Fruit fly (Drosophila melanogaster) whole organism, prepupa: ENCODE data around the gene CG15169.

ENCODE experiments used
- Blimp-1 ChIP-seq: fragments of 200-800 bp; sonication (Bioruptor generic); optimal IDR thresholded peaks from 3 replicates; lab custom pipeline; 2017; ENCODE audit warnings: missing biosample characterization, missing genetic modification characterization, mild to moderate bottlenecking, moderate library complexity, missing genetic modification reagents
- CG10631 ChIP-seq: fragments of 200-800 bp; sonication (Bioruptor generic); optimal IDR thresholded peaks from 2 replicates; lab custom pipeline; 2016; ENCODE audit warnings: missing biosample characterization, missing genetic modification characterization
- CG10669 ChIP-seq: fragments of 200-800 bp; sonication (Bioruptor generic); optimal IDR thresholded peaks from 3 replicates; lab custom pipeline; 2018; ENCODE audit warnings: missing biosample characterization, mild to moderate bottlenecking, missing genetic modification characterization, moderate library complexity
- CG11762 ChIP-seq: fragments of 200-800 bp; sonication (Bioruptor generic); optimal IDR thresholded peaks from 3 replicates; lab custom pipeline; 2016; ENCODE audit warnings: missing biosample characterization, missing genetic modification characterization; ENCODE audit not compliant: insufficient read depth
- CG15336 ChIP-seq: fragments of 200-800 bp; sonication (Bioruptor generic); IDR thresholded peaks from 2 replicates; pipeline ENCODE4 v1.3.6; 2022; ENCODE audit warnings: missing biosample characterization, missing genetic modification characterization
- CG1621 ChIP-seq: fragments of 200-800 bp; sonication (Bioruptor generic); optimal IDR thresholded peaks from 3 replicates; lab custom pipeline; 2018; ENCODE audit warnings: missing biosample characterization, mild to moderate bottlenecking, missing genetic modification characterization
- CG16779 ChIP-seq: fragments of 200-800 bp; sonication (Bioruptor generic); optimal IDR thresholded peaks from 3 replicates; lab custom pipeline; 2017; ENCODE audit warnings: missing biosample characterization, mild to moderate bottlenecking, missing genetic modification characterization
- CG3032 ChIP-seq: fragments of 200-800 bp; optimal IDR thresholded peaks from 2 replicates; lab custom pipeline; 2019; ENCODE audit warnings: missing biosample characterization, mild to moderate bottlenecking, missing genetic modification characterization, moderate library complexity
- CG31627 ChIP-seq: fragments of 200-800 bp; sonication (Bioruptor generic); optimal IDR thresholded peaks from 3 replicates; lab custom pipeline; 2016; ENCODE audit warnings: missing biosample characterization, missing genetic modification characterization
- CG32006 ChIP-seq: fragments of 200-800 bp; sonication (Bioruptor generic); optimal IDR thresholded peaks from 3 replicates; lab custom pipeline; 2017; ENCODE audit warnings: missing biosample characterization, mild to moderate bottlenecking, missing genetic modification characterization
- CG34406 ChIP-seq: fragments of 200-800 bp; sonication (Bioruptor generic); optimal IDR thresholded peaks from 3 replicates; lab custom pipeline; 2016; ENCODE audit warnings: missing biosample characterization, missing genetic modification characterization
- CG3919 ChIP-seq: fragments of 200-800 bp; sonication (Bioruptor generic); optimal IDR thresholded peaks from 3 replicates; lab custom pipeline; 2016; ENCODE audit warnings: missing biosample characterization, missing genetic modification characterization
- CG4318 ChIP-seq: fragments of 200-800 bp; sonication (Bioruptor generic); optimal IDR thresholded peaks from 3 replicates; lab custom pipeline; 2017; ENCODE audit warnings: missing biosample characterization, mild to moderate bottlenecking, missing genetic modification characterization
- CG6163 ChIP-seq: fragments of 200-800 bp; sonication (Bioruptor generic); IDR thresholded peaks from 3 replicates; pipeline ENCODE4 v1.3.6; 2022; ENCODE audit warnings: missing biosample characterization, missing genetic modification characterization
- CG6276 ChIP-seq: fragments of 200-800 bp; sonication (Bioruptor generic); optimal IDR thresholded peaks from 2 replicates; lab custom pipeline; 2017; ENCODE audit warnings: missing biosample characterization, mild to moderate bottlenecking, missing genetic modification characterization
- CG6792 ChIP-seq: fragments of 200-800 bp; sonication (Bioruptor generic); optimal IDR thresholded peaks from 3 replicates; lab custom pipeline; 2016; ENCODE audit warnings: missing biosample characterization, missing genetic modification characterization
- CG6808 ChIP-seq: fragments of 200-800 bp; sonication (Bioruptor generic); optimal IDR thresholded peaks from 3 replicates; lab custom pipeline; 2017; ENCODE audit warnings: missing biosample characterization, missing genetic modification characterization, mild to moderate bottlenecking, moderate library complexity, missing genetic modification reagents
- CG8119 ChIP-seq: fragments of 200-800 bp; sonication (Bioruptor generic); IDR thresholded peaks from 3 replicates; pipeline ENCODE4 v1.3.6; 2022; ENCODE audit warnings: missing biosample characterization, missing genetic modification characterization
- CG8319 ChIP-seq: fragments of 200-800 bp; sonication (Bioruptor generic); optimal IDR thresholded peaks from 3 replicates; lab custom pipeline; 2016; ENCODE audit warnings: missing biosample characterization, missing genetic modification characterization
- CG9139 ChIP-seq: fragments of 200-800 bp; sonication (Bioruptor generic); optimal IDR thresholded peaks from 3 replicates; lab custom pipeline; 2017; ENCODE audit warnings: missing biosample characterization, mild to moderate bottlenecking, missing genetic modification characterization
- Eip78C ChIP-seq: fragments of 200-800 bp; sonication (Bioruptor generic); peaks from one replicate; lab custom pipeline; 2016; ENCODE audit warnings: missing biosample characterization, missing genetic modification characterization
- Eip93F ChIP-seq: fragments of 200-800 bp; sonication (Bioruptor generic); optimal IDR thresholded peaks from 2 replicates; lab custom pipeline; 2016; ENCODE audit warnings: missing biosample characterization, mild to moderate bottlenecking, missing genetic modification characterization
- Hr39 ChIP-seq: fragments of 200-800 bp; sonication (Bioruptor generic); optimal IDR thresholded peaks from 2 replicates; lab custom pipeline; 2016; ENCODE audit warnings: missing biosample characterization, missing genetic modification characterization
- Hr4 ChIP-seq: fragments of 200-800 bp; sonication (Bioruptor generic); optimal IDR thresholded peaks from 3 replicates; lab custom pipeline; 2016; ENCODE audit warnings: missing biosample characterization, missing genetic modification characterization
- Lpt ChIP-seq: fragments of 200-800 bp; sonication (Bioruptor generic); optimal IDR thresholded peaks from 3 replicates; lab custom pipeline; 2016; ENCODE audit warnings: missing biosample characterization, missing genetic modification characterization
- Smox ChIP-seq: fragments of 200-800 bp; sonication (Bioruptor generic); optimal IDR thresholded peaks from 3 replicates; lab custom pipeline; 2016; ENCODE audit warnings: missing biosample characterization, missing genetic modification characterization
- Sox102F ChIP-seq: fragments of 200-800 bp; sonication (Bioruptor generic); optimal IDR thresholded peaks from 2 replicates; lab custom pipeline; 2016; ENCODE audit warnings: missing biosample characterization, mild to moderate bottlenecking, missing genetic modification characterization
- Sox14 ChIP-seq: fragments of 200-800 bp; sonication (Bioruptor generic); optimal IDR thresholded peaks from 3 replicates; lab custom pipeline; 2016; ENCODE audit warnings: missing biosample characterization, missing genetic modification characterization
- Sox15 ChIP-seq: fragments of 200-800 bp; sonication (Bioruptor generic); optimal IDR thresholded peaks from 3 replicates; lab custom pipeline; 2016; ENCODE audit warnings: missing biosample characterization, missing genetic modification characterization
- achi ChIP-seq: fragments of 200-800 bp; sonication (Bioruptor generic); optimal IDR thresholded peaks from 3 replicates; lab custom pipeline; 2016; ENCODE audit warnings: missing biosample characterization, missing genetic modification characterization
- acj6 ChIP-seq: fragments of 200-800 bp; sonication (Bioruptor generic); optimal IDR thresholded peaks from 3 replicates; lab custom pipeline; 2016; ENCODE audit warnings: missing biosample characterization, missing genetic modification characterization
- cyc ChIP-seq: fragments of 200-800 bp; sonication (Bioruptor generic); optimal IDR thresholded peaks from 3 replicates; lab custom pipeline; 2016; ENCODE audit warnings: missing biosample characterization, missing genetic modification characterization
- dac ChIP-seq: fragments of 200-800 bp; sonication (Bioruptor generic); optimal IDR thresholded peaks from 2 replicates; lab custom pipeline; 2017; ENCODE audit warnings: missing biosample characterization, mild to moderate bottlenecking, missing genetic modification characterization
- dsx ChIP-seq: fragments of 200-800 bp; optimal IDR thresholded peaks from 3 replicates; lab custom pipeline; 2019; ENCODE audit warnings: missing biosample characterization, mild to moderate bottlenecking, missing genetic modification characterization, moderate library complexity; ENCODE audit not compliant: poor library complexity, severe bottlenecking
- eg ChIP-seq: fragments of 200-800 bp; sonication (Bioruptor generic); IDR thresholded peaks from 3 replicates; pipeline ENCODE4 v1.3.6; 2022; ENCODE audit warnings: missing biosample characterization, missing genetic modification characterization
- esn ChIP-seq: fragments of 200-800 bp; sonication (Bioruptor generic); optimal IDR thresholded peaks from 2 replicates; lab custom pipeline; 2016; ENCODE audit warnings: missing biosample characterization, mild to moderate bottlenecking, missing genetic modification characterization, moderate library complexity
- fd59A ChIP-seq: fragments of 200-800 bp; sonication (Bioruptor generic); optimal IDR thresholded peaks from 2 replicates; lab custom pipeline; 2017; ENCODE audit warnings: missing biosample characterization, mild to moderate bottlenecking, missing genetic modification characterization, missing genetic modification reagents
- fd85E ChIP-seq: fragments of 200-800 bp; sonication (Bioruptor generic); optimal IDR thresholded peaks from 3 replicates; lab custom pipeline; 2016; ENCODE audit warnings: missing biosample characterization, missing genetic modification characterization
- fkh ChIP-seq: fragments of 200-800 bp; sonication (Bioruptor generic); optimal IDR thresholded peaks from 3 replicates; lab custom pipeline; 2017; ENCODE audit warnings: missing biosample characterization, mild to moderate bottlenecking, missing genetic modification characterization, moderate library complexity
- lz ChIP-seq: fragments of 200-800 bp; sonication (Bioruptor generic); optimal IDR thresholded peaks from 3 replicates; lab custom pipeline; 2016; ENCODE audit warnings: missing biosample characterization, missing genetic modification characterization
- net ChIP-seq: fragments of 200-800 bp; sonication (Bioruptor generic); optimal IDR thresholded peaks from 3 replicates; lab custom pipeline; 2016; ENCODE audit warnings: missing biosample characterization, missing genetic modification characterization
- pdm3 ChIP-seq: fragments of 200-800 bp; sonication (Bioruptor generic); optimal IDR thresholded peaks from 3 replicates; lab custom pipeline; 2016; ENCODE audit warnings: missing biosample characterization, missing genetic modification characterization
- salr ChIP-seq, 2 experiments: fragments of 200-800 bp; sonication (Bioruptor generic); optimal IDR thresholded peaks; 3 replicates each; lab custom pipeline; 2016 to 2018; ENCODE audit warnings: missing biosample characterization in 2 of 2, missing genetic modification characterization in 2 of 2, mild to moderate bottlenecking in 1 of 2
- spab ChIP-seq: fragments of 200-800 bp; sonication (Bioruptor generic); optimal IDR thresholded peaks from 2 replicates; lab custom pipeline; 2017; ENCODE audit warnings: missing biosample characterization, mild to moderate bottlenecking, missing genetic modification characterization, missing genetic modification reagents
- topi ChIP-seq: fragments of 200-800 bp; sonication (Bioruptor generic); optimal IDR thresholded peaks from 3 replicates; lab custom pipeline; 2016; ENCODE audit warnings: missing biosample characterization, missing genetic modification characterization

CG15169 gene

dm6 chr2L:19009130-19009529 is 18.3 kb downstream of the CG15169 start, which contains the start of gene RpL30 (continued):
- TF ChIP-seq Eip93F (GFP tag; lab: Kevin White, UChicago) (no peak), CG10669 (GFP tag; lab: Kevin White, UChicago) (peak; percentile 48), CG11762 (GFP tag; lab: Kevin White, UChicago) (peak; percentile 52), fd59A (GFP tag; lab: Kevin White, UChicago) (peak; percentile 43), acj6 (GFP tag; lab: Kevin White, UChicago) (peak; percentile 48), CG9139 (GFP tag; lab: Kevin White, UChicago) (peak; percentile 84), topi (GFP tag; lab: Kevin White, UChicago) (peak; percentile 84), CG15336 (GFP tag; lab: Robert Waterston, UW) (peak; percentile 70), esn (GFP tag; lab: Kevin White, UChicago) (peak; percentile 87), dsx (GFP tag; lab: Kevin White, UChicago) (peak; percentile 72), Blimp-1 (GFP tag; lab: Kevin White, UChicago) (peak; percentile 54), eg (GFP tag; lab: Robert Waterston, UW) (peak; percentile 85), CG3919 (GFP tag; lab: Kevin White, UChicago) (peak; percentile 91), dac (GFP tag; lab: Kevin White, UChicago) (peak; percentile 60), CG10631 (peak; percentile 33), CG6276 (GFP tag; lab: Kevin White, UChicago) (peak; percentile 39), CG8119 (0 out of 3 replicates have a peak, but pooled peaks have one; percentile 44), Hr4 (GFP tag; lab: Kevin White, UChicago) (peak; percentile 26), lz (GFP tag; lab: Kevin White, UChicago) (peak; percentile 82), fkh (GFP tag; lab: Kevin White, UChicago) (peak; percentile 79), spab (peak; percentile 46), CG16779 (tag; lab: Kevin White, UChicago) (peak; percentile 85), Sox102F (peak; percentile 86), CG31627 (peak; percentile 70), CG3032 (tag; lab: Kevin White, UChicago) (peak; percentile 63), CG4318 (GFP tag; lab: Kevin White, UChicago) (no peak), achi (peak; percentile 80), CG8319 (GFP tag; lab: Kevin White, UChicago) (peak; percentile 56), CG32006 (peak; percentile 37), salr (GFP tag; optimal IDR thresholded peaks at IDR 0.05; lab: Kevin White, UChicago) (peak in 1 of 2 experiments; percentile 84), fd85E (GFP tag; lab: Kevin White, UChicago) (peak; percentile 90), Sox14 (GFP tag; lab: Kevin White, UChicago) (peak; percentile 81), CG34406 (GFP tag; lab: Kevin White, UChicago) (peak; percentile 81), CG1621 (tag; lab: Kevin White, UChicago) (peak; percentile 78), CG6808 (GFP tag; lab: Kevin White, UChicago) (peak; percentile 96), pdm3 (GFP tag; lab: Kevin White, UChicago) (peak; percentile 70), CG6792 (GFP tag; lab: Kevin White, UChicago) (peak; percentile 69)

DNA sequence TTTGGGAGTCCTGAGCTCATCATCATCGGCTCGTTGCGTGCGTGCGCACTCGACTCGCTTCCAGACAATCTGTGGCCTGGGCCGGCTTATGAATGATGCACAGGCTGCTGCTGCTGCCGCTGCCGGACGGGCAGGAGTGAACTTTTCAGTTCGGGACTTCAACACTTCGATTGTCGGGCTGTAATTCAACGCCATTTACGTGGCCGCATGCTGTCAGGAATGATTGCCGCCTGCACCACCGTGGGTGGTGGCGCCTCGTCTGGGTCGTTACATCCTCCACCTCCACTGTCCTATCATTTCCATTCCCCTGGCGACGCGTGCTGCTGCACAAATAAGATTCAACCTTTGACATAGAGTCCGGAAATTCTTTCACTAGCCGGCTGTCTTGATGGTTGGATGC is 19.2 kb downstream of the CG15169 start:
- TF ChIP-seq Eip78C (GFP tag; lab: Kevin White, UChicago) (no peak), Hr39 (GFP tag; lab: Kevin White, UChicago) (no peak), topi (GFP tag; lab: Kevin White, UChicago) (no peak), net (GFP tag; lab: Kevin White, UChicago) (no peak), fkh (GFP tag; lab: Kevin White, UChicago) (no peak), CG11762 (GFP tag; lab: Kevin White, UChicago) (no peak), CG31627 (no peak), CG6163 (GFP tag; lab: Robert Waterston, UW) (no peak), cyc (GFP tag; lab: Kevin White, UChicago) (no peak), CG8319 (GFP tag; lab: Kevin White, UChicago) (no peak), Sox15 (GFP tag; lab: Kevin White, UChicago) (no peak), CG6276 (GFP tag; lab: Kevin White, UChicago) (no peak), esn (GFP tag; lab: Kevin White, UChicago) (no peak), spab (no peak), Smox (GFP tag; lab: Kevin White, UChicago) (no peak), Lpt (no peak)
